Fruit fly (Drosophila melanogaster) S2 (cell line): ENCODE data around the gene lush.

Experiments
- CG8478 ChIP-seq: fragments of >200 bp; optimal IDR thresholded peaks from 2 replicates; lab custom pipeline; 2018
- CTCF ChIP-seq, 2 experiments: fragments of >200 bp; optimal IDR thresholded peaks; 2 replicates each; lab custom pipeline; 2018

DNA sequence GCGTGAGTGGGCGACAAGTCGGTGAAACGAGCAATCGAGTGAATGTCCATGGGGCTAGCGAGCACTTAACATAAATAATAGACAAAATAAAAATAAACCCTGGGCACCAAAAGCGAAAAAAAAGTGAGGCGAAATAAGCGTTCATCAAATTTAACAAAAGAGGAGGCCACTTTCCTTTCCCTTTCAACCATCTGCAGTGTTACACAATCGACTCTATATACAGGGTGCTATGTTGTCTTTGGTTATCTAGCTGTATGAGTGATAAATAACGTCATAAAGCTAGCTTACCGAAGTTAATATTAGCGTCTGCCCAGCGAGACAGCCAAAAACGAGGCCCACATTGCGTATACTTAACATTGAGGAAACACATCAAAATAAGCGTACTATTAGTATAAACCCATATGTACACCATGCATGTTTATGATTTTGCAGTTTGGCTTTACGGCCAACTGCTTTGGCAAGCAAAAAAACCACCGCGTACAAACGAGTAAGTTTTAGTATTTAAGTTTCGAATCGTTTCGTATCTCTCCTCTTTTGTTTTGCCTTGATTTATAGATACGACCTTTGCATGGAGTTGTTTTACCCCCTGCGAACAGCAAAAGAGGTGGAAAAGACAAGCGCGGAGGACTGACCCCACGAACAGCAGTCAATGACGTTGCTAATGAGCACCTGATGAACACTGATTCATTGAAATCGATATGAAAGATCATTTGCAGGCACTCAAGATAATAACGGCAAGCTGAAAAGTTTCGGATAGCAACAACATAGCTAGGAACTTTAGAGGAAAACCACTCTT lies 40.8 kb downstream of the lush start:
- TF ChIP-seq CG8478 (lab: Kevin White, UChicago) (no peak), CTCF (optimal IDR thresholded peaks at IDR 0.05; lab: Kevin White, UChicago) (no peak)
